Worm (Caenorhabditis elegans) whole organism, L4 larva: ENCODE measurements around the gene wdr-31.
A peak's percentile ranks its signal among the peaks of the same experiment; 100 is the strongest.

Experiments
- F10B5.3 ChIP-seq: sonication (generic microtip); optimal IDR thresholded peaks from 2 replicates; lab custom pipeline; 2016; ENCODE audit warnings: mild to moderate bottlenecking, missing genetic modification characterization, missing compliant biosample characterization
- F49E8.2 ChIP-seq: sonication (generic microtip); optimal IDR thresholded peaks from 2 replicates; lab custom pipeline; 2016; ENCODE audit warnings: missing compliant biosample characterization, mild to moderate bottlenecking, missing genetic modification characterization, borderline replicate concordance
- ZK337.2 ChIP-seq: fragments of 200-800 bp; sonication (Bioruptor generic); IDR thresholded peaks from 2 replicates; pipeline ENCODE4 v1.3.6; 2022; ENCODE audit warnings: missing genetic modification reagents, missing genetic modification characterization, missing compliant biosample characterization
- ZK546.5 ChIP-seq, 2 experiments: sonication (generic microtip); optimal IDR thresholded peaks; 2 replicates each; lab custom pipeline; 2017; ENCODE audit warnings: missing biosample characterization in 2 of 2, missing genetic modification characterization in 2 of 2
- aha-1 ChIP-seq: fragments of 150-350 bp; peaks from one replicate; lab custom pipeline; 2014; ENCODE audit warnings: missing biosample characterization, missing genetic modification characterization
- arid-1 ChIP-seq: fragments of 200-800 bp; sonication (Bioruptor generic); conservative IDR thresholded peaks from 2 replicates; pipeline ENCODE4 v1.3.6; 2022; ENCODE audit warnings: missing genetic modification reagents, missing genetic modification characterization, missing compliant biosample characterization
- attf-4 ChIP-seq: sonication (generic microtip); optimal IDR thresholded peaks from 3 replicates; lab custom pipeline; 2017; ENCODE audit warnings: missing biosample characterization, missing genetic modification characterization
- ceh-20 ChIP-seq: fragments of 200-800 bp; sonication (Bioruptor generic); IDR thresholded peaks from 2 replicates; pipeline ENCODE4 v1.3.6; 2022; ENCODE audit warnings: missing genetic modification reagents, missing genetic modification characterization, missing compliant biosample characterization
- ceh-28 ChIP-seq: fragments of 150-350 bp; optimal IDR thresholded peaks from 2 replicates; lab custom pipeline; 2014; ENCODE audit warnings: missing biosample characterization, missing genetic modification reagents, missing genetic modification characterization
- ceh-32 ChIP-seq: sonication (generic microtip); optimal IDR thresholded peaks from 2 replicates; lab custom pipeline; 2016; ENCODE audit warnings: mild to moderate bottlenecking, missing genetic modification characterization, missing compliant biosample characterization; ENCODE audit not compliant: poor library complexity
- ceh-82 ChIP-seq: sonication (generic microtip); optimal IDR thresholded peaks from 2 replicates; lab custom pipeline; 2017; ENCODE audit warnings: missing biosample characterization, missing genetic modification characterization
- ces-1 ChIP-seq: fragments of 150-350 bp; sonication (generic microtip); optimal IDR thresholded peaks from 4 replicates; lab custom pipeline; 2014; ENCODE audit warnings: missing biosample characterization, missing genetic modification reagents, missing genetic modification characterization
- ctbp-1 ChIP-seq: fragments of 200-800 bp; sonication (Bioruptor generic); IDR thresholded peaks from 2 replicates; pipeline ENCODE4 v1.3.6; 2022; ENCODE audit warnings: missing genetic modification reagents, missing genetic modification characterization, missing compliant biosample characterization
- daf-16 ChIP-seq, 3 experiments: sonication (generic microtip); optimal IDR thresholded peaks; 2 replicates each; lab custom pipeline; 2016 to 2017; ENCODE audit warnings: missing genetic modification characterization in 3 of 3, missing genetic modification reagents in 3 of 3, mild to moderate bottlenecking in 2 of 3, missing compliant biosample characterization in 2 of 3, missing biosample characterization in 1 of 3, moderate library complexity in 1 of 3
- daf-19 ChIP-seq: fragments of 200-800 bp; sonication (Bioruptor generic); conservative IDR thresholded peaks from 2 replicates; pipeline ENCODE4 v1.3.6; 2022; ENCODE audit warnings: missing genetic modification characterization, missing compliant biosample characterization
- dmd-6 ChIP-seq: fragments of 200-800 bp; sonication (Bioruptor generic); IDR thresholded peaks from 2 replicates; pipeline ENCODE4 v1.3.6; 2022; ENCODE audit warnings: missing genetic modification reagents, missing genetic modification characterization, missing compliant biosample characterization
- dmd-8 ChIP-seq: fragments of 200-800 bp; sonication (Bioruptor generic); IDR thresholded peaks from 2 replicates; pipeline ENCODE4 v1.3.6; 2022; ENCODE audit warnings: missing genetic modification characterization, missing compliant biosample characterization
- dmd-9 ChIP-seq: fragments of 200-800 bp; sonication (Bioruptor generic); IDR thresholded peaks from 2 replicates; pipeline ENCODE4 v1.3.6; 2022; ENCODE audit warnings: missing genetic modification reagents, missing genetic modification characterization, missing compliant biosample characterization
- dpl-1 ChIP-seq: fragments of 150-350 bp; optimal IDR thresholded peaks from 2 replicates; lab custom pipeline; 2014; ENCODE audit warnings: missing biosample characterization, missing genetic modification reagents, missing genetic modification characterization
- fkh-10 ChIP-seq: fragments of 150-350 bp; optimal IDR thresholded peaks from 2 replicates; lab custom pipeline; 2014; ENCODE audit warnings: missing biosample characterization, missing genetic modification reagents, missing genetic modification characterization
- fos-1 ChIP-seq: fragments of 150-350 bp; optimal IDR thresholded peaks from 2 replicates; lab custom pipeline; 2014; ENCODE audit warnings: missing biosample characterization, missing genetic modification characterization
- hif-1 ChIP-seq, 2 experiments: sonication (generic microtip); optimal IDR thresholded peaks; 2 replicates each; lab custom pipeline; 2016 to 2017; ENCODE audit warnings: missing compliant biosample characterization in 2 of 2, missing genetic modification characterization in 2 of 2, missing genetic modification reagents in 2 of 2, missing genotype in 2 of 2, mild to moderate bottlenecking in 1 of 2
- hlh-11 ChIP-seq: fragments of 200-800 bp; sonication (Bioruptor generic); optimal IDR thresholded peaks from 2 replicates; lab custom pipeline; 2018; ENCODE audit warnings: mild to moderate bottlenecking, missing genetic modification characterization, missing compliant biosample characterization
- hmg-1.1 ChIP-seq: fragments of 200-800 bp; sonication (Bioruptor generic); IDR thresholded peaks from 2 replicates; pipeline ENCODE4 v1.3.6; 2022; ENCODE audit warnings: missing genetic modification reagents, missing genetic modification characterization, missing compliant biosample characterization
- jun-1 ChIP-seq: fragments of 150-350 bp; optimal IDR thresholded peaks from 2 replicates; lab custom pipeline; 2014; ENCODE audit warnings: missing biosample characterization, missing genetic modification reagents, missing genetic modification characterization
- lim-7 ChIP-seq: fragments of 200-800 bp; sonication (Bioruptor generic); IDR thresholded peaks from 2 replicates; pipeline ENCODE4 v1.3.6; 2022; ENCODE audit warnings: missing genetic modification characterization, missing compliant biosample characterization
- lin-1 ChIP-seq: fragments of 200-800 bp; sonication (Bioruptor generic); IDR thresholded peaks from 2 replicates; pipeline ENCODE4 v1.3.6; 2022; ENCODE audit warnings: missing genetic modification reagents, missing genetic modification characterization, missing compliant biosample characterization
- lin-29 ChIP-seq: fragments of 200-800 bp; sonication (Bioruptor generic); IDR thresholded peaks from 2 replicates; pipeline ENCODE4 v1.3.6; 2022; ENCODE audit warnings: missing genetic modification reagents, missing genetic modification characterization, missing compliant biosample characterization
- mdl-1 ChIP-seq, 2 experiments: fragments of 150-350 bp in 1 of 2; sonication (generic microtip) in 1 of 2; optimal IDR thresholded peaks; 2 replicates each; lab custom pipeline; 2014 to 2017; ENCODE audit warnings: missing biosample characterization in 2 of 2, missing genetic modification characterization in 2 of 2
- mep-1 ChIP-seq: fragments of 150-350 bp; sonication (generic microtip); optimal IDR thresholded peaks from 3 replicates; lab custom pipeline; 2014; ENCODE audit warnings: missing biosample characterization, missing genetic modification characterization
- mes-2 ChIP-seq: sonication (generic microtip); optimal IDR thresholded peaks from 2 replicates; lab custom pipeline; 2016; ENCODE audit warnings: missing genotype, mild to moderate bottlenecking, missing genetic modification characterization, missing compliant biosample characterization; ENCODE audit not compliant: poor library complexity, severe bottlenecking
- mxl-3 ChIP-seq: fragments of 200-800 bp; sonication (Bioruptor generic); optimal IDR thresholded peaks from 2 replicates; lab custom pipeline; 2018; ENCODE audit warnings: mild to moderate bottlenecking, missing genetic modification characterization, missing compliant biosample characterization
- nhr-10 ChIP-seq: fragments of 150-350 bp; optimal IDR thresholded peaks from 2 replicates; lab custom pipeline; 2014; ENCODE audit warnings: missing biosample characterization, missing genetic modification characterization
- nhr-102 ChIP-seq: sonication (generic microtip); optimal IDR thresholded peaks from 2 replicates; lab custom pipeline; 2016; ENCODE audit warnings: mild to moderate bottlenecking, missing genetic modification characterization, moderate library complexity, missing compliant biosample characterization
- nhr-111 ChIP-seq: fragments of 200-800 bp; sonication (Bioruptor generic); optimal IDR thresholded peaks from 2 replicates; lab custom pipeline; 2018; ENCODE audit warnings: mild to moderate bottlenecking, missing genetic modification characterization, missing compliant biosample characterization
- nhr-237 ChIP-seq: sonication (generic microtip); optimal IDR thresholded peaks from 2 replicates; lab custom pipeline; 2017; ENCODE audit warnings: missing biosample characterization, missing genetic modification characterization
- nhr-77 ChIP-seq: fragments of 150-350 bp; optimal IDR thresholded peaks from 2 replicates; lab custom pipeline; 2014; ENCODE audit warnings: missing biosample characterization, missing genetic modification characterization
- php-3 ChIP-seq: fragments of 200-800 bp; sonication (Bioruptor generic); IDR thresholded peaks from 2 replicates; pipeline ENCODE4 v1.3.6; 2022; ENCODE audit warnings: missing genetic modification reagents, missing genetic modification characterization, missing compliant biosample characterization
- sdz-12 ChIP-seq: fragments of 200-800 bp; sonication (Bioruptor generic); optimal IDR thresholded peaks from 2 replicates; lab custom pipeline; 2018; ENCODE audit warnings: mild to moderate bottlenecking, missing genetic modification characterization, missing compliant biosample characterization
- set-16 ChIP-seq: fragments of 200-800 bp; sonication (Bioruptor generic); IDR thresholded peaks from 2 replicates; pipeline ENCODE4 v1.3.6; 2022; ENCODE audit warnings: missing genetic modification reagents, missing genetic modification characterization, missing compliant biosample characterization
- skn-1 ChIP-seq: fragments of 150-350 bp; optimal IDR thresholded peaks from 2 replicates; lab custom pipeline; 2014; ENCODE audit warnings: missing biosample characterization, missing genetic modification characterization
- snpc-4 ChIP-seq: fragments of 150-350 bp; optimal IDR thresholded peaks from 2 replicates; lab custom pipeline; 2014; ENCODE audit warnings: missing biosample characterization, missing genetic modification characterization
- spr-1 ChIP-seq: sonication (generic microtip); optimal IDR thresholded peaks from 2 replicates; lab custom pipeline; 2016; ENCODE audit warnings: mild to moderate bottlenecking, missing genetic modification characterization, missing compliant biosample characterization
- unc-39 ChIP-seq: sonication (generic microtip); optimal IDR thresholded peaks from 2 replicates; lab custom pipeline; 2017; ENCODE audit warnings: missing biosample characterization, missing genetic modification characterization
- vab-7 ChIP-seq: fragments of 200-800 bp; sonication (Bioruptor generic); IDR thresholded peaks from 2 replicates; pipeline ENCODE4 v1.3.6; 2022; ENCODE audit warnings: missing genetic modification reagents, missing genetic modification characterization, missing compliant biosample characterization
- zfp-3 ChIP-seq: fragments of 200-800 bp; sonication (Bioruptor generic); conservative IDR thresholded peaks from 2 replicates; pipeline ENCODE4 v1.3.6; 2022; ENCODE audit warnings: missing genetic modification reagents, missing genetic modification characterization, missing compliant biosample characterization
- zip-11 ChIP-seq: fragments of 200-800 bp; sonication (Bioruptor generic); IDR thresholded peaks from 2 replicates; pipeline ENCODE4 v1.3.6; 2022; ENCODE audit warnings: missing genetic modification characterization, missing compliant biosample characterization

Gene wdr-31

ce11 chrII:2739619-2740018, 4.5 kb upstream of the wdr-31 start, which contains the start of gene T05A8.6:
Gene T05A8.6, minus strand, starts transcription at chrII:2739719.
- no peak for TF ChIP-seq sdz-12 (GFP tag; lab: Kevin White, UChicago)
- no peak for TF ChIP-seq spr-1 (tag; lab: Kevin White, UChicago)
- no peak for TF ChIP-seq attf-4
- TF ChIP-seq jun-1: no peak
- TF ChIP-seq zip-11 (GFP tag; lab: Robert Waterston, UW): no peak
- TF ChIP-seq ceh-32 (tag; lab: Kevin White, UChicago): no peak
- no peak for TF ChIP-seq vab-7
- TF ChIP-seq ceh-28: no peak
- TF ChIP-seq dmd-8 (GFP tag; lab: Robert Waterston, UW): no peak
- no peak for TF ChIP-seq hlh-11 (tag; lab: Kevin White, UChicago)
- TF ChIP-seq aha-1 (tag; lab: Kevin White, UChicago): no peak
- no peak for TF ChIP-seq hmg-1.1 (GFP tag; lab: Robert Waterston, UW)
- no peak for TF ChIP-seq lin-1 (GFP tag; lab: Robert Waterston, UW)
- no peak for TF ChIP-seq skn-1 (tag; lab: Kevin White, UChicago)
- TF ChIP-seq ceh-20: no peak
- TF ChIP-seq dmd-9 (GFP tag; lab: Robert Waterston, UW): no peak
- no peak for TF ChIP-seq nhr-77 (tag; lab: Kevin White, UChicago)
- TF ChIP-seq, all 104 proteins: peak for 0

DNA sequence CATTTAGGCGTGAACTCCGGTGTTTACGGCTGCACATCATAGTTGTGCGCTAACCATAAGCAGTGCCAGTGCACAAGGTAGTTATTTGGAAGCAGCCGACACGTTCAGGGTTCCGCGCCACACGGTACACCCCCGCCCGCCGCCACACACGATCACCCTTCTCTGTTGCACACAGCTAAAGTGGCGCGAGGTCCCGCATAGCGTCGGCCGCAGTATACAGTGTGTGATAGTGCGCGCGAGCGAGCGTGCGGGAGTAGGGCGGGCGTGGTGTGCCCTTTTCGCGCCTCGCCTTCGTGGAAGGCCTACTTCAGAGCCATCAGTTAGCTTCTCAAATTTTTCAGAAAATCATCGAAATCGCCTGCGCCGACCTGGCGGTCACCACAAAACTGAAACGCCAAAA, 1.8 kb upstream of the wdr-31 start:
- TF ChIP-seq mes-2 (tag; lab: Kevin White, UChicago) (no peak), fos-1 (tag; lab: Kevin White, UChicago) (no peak), ctbp-1 (GFP tag; lab: Robert Waterston, UW) (no peak), fkh-10 (GFP tag; lab: Kevin White, UChicago) (no peak), ceh-82 (no peak), set-16 (GFP tag; lab: Robert Waterston, UW) (peak; percentile 82), zip-11 (GFP tag; lab: Robert Waterston, UW) (no peak), php-3 (GFP tag; lab: Robert Waterston, UW) (0 out of 2 replicates have a peak, but pooled peaks have one; percentile 12), zfp-3 (GFP tag; lab: Robert Waterston, UW) (no peak), nhr-10 (tag; lab: Kevin White, UChicago) (no peak), lin-1 (GFP tag; lab: Robert Waterston, UW) (no peak), lim-7 (GFP tag; lab: Robert Waterston, UW) (peak; percentile 34; the same call in 1 of the 2 replicates), F10B5.3 (tag; lab: Kevin White, UChicago) (no peak), mxl-3 (GFP tag; lab: Kevin White, UChicago) (no peak), dmd-6 (GFP tag; lab: Robert Waterston, UW) (no peak), daf-16 (GFP tag; optimal IDR thresholded peaks at IDR 0.05; lab: Kevin White, UChicago) (no peak), daf-16 (tag; optimal IDR thresholded peaks at IDR 0.05; lab: Kevin White, UChicago) (no peak), F49E8.2 (no peak), lin-29 (GFP tag; lab: Robert Waterston, UW) (0 out of 2 replicates have a peak, but pooled peaks have one; percentile 19), aha-1 (tag; lab: Kevin White, UChicago) (no peak), arid-1 (GFP tag; lab: Robert Waterston, UW) (no peak), unc-39 (tag; lab: Kevin White, UChicago) (no peak), hif-1 (tag; optimal IDR thresholded peaks at IDR 0.05; lab: Kevin White, UChicago) (no peak), mep-1 (tag; lab: Kevin White, UChicago) (no peak), ceh-32 (tag; lab: Kevin White, UChicago) (no peak)

DNA sequence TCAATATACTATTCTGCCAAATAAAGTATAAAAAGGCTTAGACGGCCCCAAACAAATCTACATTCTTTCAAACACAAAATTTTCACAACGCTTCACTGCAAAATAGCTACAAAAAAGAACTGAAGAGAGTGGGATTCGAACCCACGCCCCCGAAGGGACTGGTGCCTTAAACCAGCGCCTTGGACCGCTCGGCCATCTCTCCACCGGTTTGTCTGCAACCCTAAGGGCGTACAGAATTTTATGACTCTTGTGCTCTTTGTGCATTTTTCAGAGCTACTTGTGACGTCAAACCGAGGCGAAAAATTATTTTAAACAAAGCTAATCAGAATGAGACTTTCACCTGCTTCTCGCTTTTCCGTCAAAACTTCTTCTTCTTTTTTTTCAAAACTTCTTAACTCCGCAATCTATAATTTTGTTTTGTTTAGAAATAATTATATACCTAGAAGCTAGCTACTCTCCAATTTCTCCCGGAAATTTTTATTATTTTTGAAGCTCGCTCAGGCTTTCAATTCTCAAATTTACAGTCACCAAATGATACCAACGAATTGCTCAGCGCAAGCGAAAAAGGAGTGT, 1.1 kb upstream of the wdr-31 start, which contains the start of gene T05A8.8:
T05A8.8 (plus strand) TSS at position 523 of the 573 bp plus-strand sequence.
- TF ChIP-seq snpc-4 (tag; lab: Kevin White, UChicago) (no peak), daf-19 (GFP tag; lab: Robert Waterston, UW) (no peak), dmd-9 (GFP tag; lab: Robert Waterston, UW) (no peak), lin-1 (GFP tag; lab: Robert Waterston, UW) (no peak), nhr-102 (no peak), ZK337.2 (no peak), attf-4 (no peak), nhr-237 (tag; lab: Kevin White, UChicago) (no peak), nhr-111 (GFP tag; lab: Kevin White, UChicago) (no peak), mdl-1 (tag; optimal IDR thresholded peaks at IDR 0.05; lab: Kevin White, UChicago) (no peak), ZK546.5 (tag; optimal IDR thresholded peaks at IDR 0.05; lab: Kevin White, UChicago) (no peak), hmg-1.1 (GFP tag; lab: Robert Waterston, UW) (no peak), dmd-8 (GFP tag; lab: Robert Waterston, UW) (0 out of 2 replicates have a peak, but pooled peaks have one; percentile 5), php-3 (GFP tag; lab: Robert Waterston, UW) (no peak), dpl-1 (GFP tag; lab: Kevin White, UChicago) (no peak), ces-1 (GFP tag; lab: Kevin White, UChicago) (no peak)
